Worm (Caenorhabditis elegans) whole organism, midembryonic: ENCODE measurements around the gene F41B5.12.

Experiments used
- T22C8.4 ChIP-seq: fragments of 200-800 bp; sonication (Bioruptor generic); IDR thresholded peaks from 2 replicates; pipeline ENCODE4 v1.3.6; 2022; ENCODE audit warnings: missing genetic modification characterization, missing compliant biosample characterization
- cog-1 ChIP-seq: sonication (generic microtip); optimal IDR thresholded peaks from 2 replicates; lab custom pipeline; 2016; ENCODE audit warnings: missing genetic modification characterization, missing compliant biosample characterization
- flt-1 ChIP-seq: fragments of 200-800 bp; sonication (Bioruptor generic); IDR thresholded peaks from 2 replicates; pipeline ENCODE4 v1.3.6; 2022; ENCODE audit warnings: missing genetic modification characterization, missing compliant biosample characterization
- klf-2 ChIP-seq: fragments of 200-800 bp; sonication (Bioruptor generic); conservative IDR thresholded peaks from 2 replicates; pipeline ENCODE4 v1.3.6; 2022; ENCODE audit warnings: missing genetic modification reagents, missing genetic modification characterization, missing compliant biosample characterization
- med-1 ChIP-seq: sonication (generic microtip); optimal IDR thresholded peaks from 2 replicates; lab custom pipeline; 2017; ENCODE audit warnings: missing genetic modification characterization, mild to moderate bottlenecking, missing compliant biosample characterization, antibody characterized with exemption, missing genetic modification reagents; ENCODE audit not compliant: insufficient read depth
- ref-1 ChIP-seq: fragments of 200-800 bp; sonication (Bioruptor generic); conservative IDR thresholded peaks from 2 replicates; pipeline ENCODE4 v1.3.6; 2022; ENCODE audit warnings: missing genetic modification reagents, missing genetic modification characterization, missing compliant biosample characterization
- tab-1 ChIP-seq: fragments of 200-800 bp; sonication (Bioruptor generic); IDR thresholded peaks from 2 replicates; pipeline ENCODE4 v1.3.6; 2022; ENCODE audit warnings: missing genetic modification characterization, missing compliant biosample characterization
- ztf-23 ChIP-seq: fragments of 200-800 bp; sonication (Bioruptor generic); IDR thresholded peaks from 2 replicates; pipeline ENCODE4 v1.3.6; 2022; ENCODE audit warnings: missing genetic modification reagents, missing genetic modification characterization, missing compliant biosample characterization
- ztf-29 ChIP-seq: fragments of 200-800 bp; sonication (Bioruptor generic); IDR thresholded peaks from 2 replicates; pipeline ENCODE4 v1.3.6; 2022; ENCODE audit warnings: missing genetic modification reagents, missing genetic modification characterization, missing compliant biosample characterization

ce11 chrV:2254553-2255124 lies 6.1 kb upstream of the F41B5.12 start, which contains the start of gene str-253:
- TF ChIP-seq klf-2 (GFP tag; lab: Robert Waterston, UW) = no peak
- no peak for TF ChIP-seq tab-1 (GFP tag; lab: Robert Waterston, UW)
- no peak for TF ChIP-seq flt-1 (GFP tag; lab: Robert Waterston, UW)
- no peak for TF ChIP-seq med-1
- TF ChIP-seq T22C8.4 (GFP tag; lab: Robert Waterston, UW) = no peak
- TF ChIP-seq ref-1 = no peak
- TF ChIP-seq ztf-23 = no peak
- no peak for TF ChIP-seq ztf-29 (GFP tag; lab: Robert Waterston, UW)
- no peak for TF ChIP-seq cog-1 (tag; lab: Kevin White, UChicago)
